Worm (Caenorhabditis elegans) whole organism, L2 larva: Measurements from ENCODE around the gene Y62H9A.13.

Experiments
- C34F6.9 ChIP-seq: fragments of 150-350 bp; optimal IDR thresholded peaks from 2 replicates; lab custom pipeline; 2014; ENCODE audit warnings: missing biosample characterization, missing genetic modification characterization
- F13H6.1 ChIP-seq: sonication (generic microtip); optimal IDR thresholded peaks from 2 replicates; lab custom pipeline; 2016; ENCODE audit warnings: missing genetic modification characterization, missing compliant biosample characterization
- Y55F3AM.14 ChIP-seq: fragments of 200-800 bp; sonication (Bioruptor generic); optimal IDR thresholded peaks from 2 replicates; lab custom pipeline; 2018; ENCODE audit warnings: mild to moderate bottlenecking, missing genetic modification characterization, missing compliant biosample characterization
- ZK546.5 ChIP-seq: sonication (generic microtip); optimal IDR thresholded peaks from 2 replicates; lab custom pipeline; 2017; ENCODE audit warnings: missing biosample characterization, missing genetic modification characterization
- aly-2 ChIP-seq: fragments of 150-350 bp; optimal IDR thresholded peaks from 2 replicates; lab custom pipeline; 2014; ENCODE audit warnings: missing biosample characterization, missing genetic modification characterization
- ama-1 ChIP-seq: fragments of 150-350 bp; optimal IDR thresholded peaks from 2 replicates; lab custom pipeline; 2018; ENCODE audit warnings: inconsistent platforms
- blmp-1 ChIP-seq: sonication (generic microtip); optimal IDR thresholded peaks from 2 replicates; lab custom pipeline; 2017; ENCODE audit warnings: missing genetic modification characterization, mild to moderate bottlenecking, missing compliant biosample characterization, antibody characterized with exemption, moderate library complexity; ENCODE audit not compliant: insufficient read depth
- ceh-16 ChIP-seq: fragments of 150-350 bp; optimal IDR thresholded peaks from 2 replicates; lab custom pipeline; 2014; ENCODE audit warnings: missing biosample characterization, missing genetic modification characterization
- ceh-82 ChIP-seq: fragments of 150-350 bp; optimal IDR thresholded peaks from 2 replicates; lab custom pipeline; 2014; ENCODE audit warnings: missing biosample characterization, missing genetic modification characterization
- crh-2 ChIP-seq: sonication (generic microtip); optimal IDR thresholded peaks from 2 replicates; lab custom pipeline; 2017; ENCODE audit warnings: missing biosample characterization, missing genetic modification characterization
- egl-27 ChIP-seq: sonication (generic microtip); optimal IDR thresholded peaks from 3 replicates; lab custom pipeline; 2017; ENCODE audit warnings: missing biosample characterization, missing genetic modification reagents, missing genetic modification characterization
- elt-1 ChIP-seq: fragments of 150-350 bp; optimal IDR thresholded peaks from 2 replicates; lab custom pipeline; 2014; ENCODE audit warnings: missing biosample characterization, missing genetic modification characterization
- fos-1 ChIP-seq: fragments of 150-350 bp; optimal IDR thresholded peaks from 2 replicates; lab custom pipeline; 2014; ENCODE audit warnings: missing biosample characterization, missing genetic modification characterization
- gmeb-1 ChIP-seq: fragments of 150-350 bp; optimal IDR thresholded peaks from 2 replicates; lab custom pipeline; 2014; ENCODE audit warnings: missing biosample characterization, missing genetic modification characterization
- lin-39 ChIP-seq: fragments of 150-350 bp; optimal IDR thresholded peaks from 2 replicates; lab custom pipeline; 2014; ENCODE audit warnings: missing biosample characterization, missing genetic modification reagents, missing genetic modification characterization
- lsy-2 ChIP-seq, 2 experiments: fragments of 150-350 bp in 1 of 2; sonication (generic microtip) in 1 of 2; optimal IDR thresholded peaks; 2 replicates each; lab custom pipeline; 2014 to 2017; ENCODE audit warnings: missing biosample characterization in 2 of 2, missing genetic modification characterization in 2 of 2
- mab-5 ChIP-seq: fragments of 150-350 bp; optimal IDR thresholded peaks from 2 replicates; lab custom pipeline; 2014; ENCODE audit warnings: missing biosample characterization, missing genetic modification characterization
- mbf-1 ChIP-seq: sonication (generic microtip); optimal IDR thresholded peaks from 2 replicates; lab custom pipeline; 2017; ENCODE audit warnings: missing biosample characterization, missing genetic modification characterization
- mdl-1 ChIP-seq, 2 experiments: fragments of 150-350 bp in 1 of 2; sonication (generic microtip) in 1 of 2; optimal IDR thresholded peaks; 2 replicates each; lab custom pipeline; 2017; ENCODE audit warnings: missing biosample characterization in 2 of 2, missing genetic modification characterization in 2 of 2
- nhr-10 ChIP-seq: sonication (generic microtip); optimal IDR thresholded peaks from 2 replicates; lab custom pipeline; 2017; ENCODE audit warnings: missing biosample characterization, missing genetic modification characterization
- nhr-129 ChIP-seq: fragments of 150-350 bp; optimal IDR thresholded peaks from 2 replicates; lab custom pipeline; 2014; ENCODE audit warnings: missing biosample characterization, missing genetic modification characterization
- nhr-21 ChIP-seq: fragments of 150-350 bp; optimal IDR thresholded peaks from 2 replicates; lab custom pipeline; 2014; ENCODE audit warnings: missing biosample characterization, missing genetic modification characterization
- nhr-23 ChIP-seq: fragments of 150-350 bp; optimal IDR thresholded peaks from 2 replicates; lab custom pipeline; 2014; ENCODE audit warnings: missing biosample characterization, missing genetic modification reagents, missing genetic modification characterization
- nhr-237 ChIP-seq: fragments of 150-350 bp; optimal IDR thresholded peaks from 2 replicates; lab custom pipeline; 2014; ENCODE audit warnings: missing biosample characterization, missing genetic modification characterization
- nhr-25 ChIP-seq: fragments of 150-350 bp; sonication (generic microtip); optimal IDR thresholded peaks from 3 replicates; lab custom pipeline; 2014; ENCODE audit warnings: missing biosample characterization, missing genetic modification characterization
- nhr-6 ChIP-seq: fragments of 150-350 bp; optimal IDR thresholded peaks from 2 replicates; lab custom pipeline; 2014; ENCODE audit warnings: missing biosample characterization, missing genetic modification characterization
- nhr-77 ChIP-seq: fragments of 150-350 bp; optimal IDR thresholded peaks from 2 replicates; lab custom pipeline; 2014; ENCODE audit warnings: missing biosample characterization, missing genetic modification characterization
- peb-1 ChIP-seq: fragments of 150-350 bp; optimal IDR thresholded peaks from 2 replicates; lab custom pipeline; 2014; ENCODE audit warnings: missing biosample characterization, missing genetic modification characterization
- sem-4 ChIP-seq: fragments of 150-350 bp; optimal IDR thresholded peaks from 2 replicates; lab custom pipeline; 2014; ENCODE audit warnings: missing biosample characterization, missing genetic modification reagents, missing genetic modification characterization
- skn-1 ChIP-seq: sonication (generic microtip); optimal IDR thresholded peaks from 2 replicates; lab custom pipeline; 2017; ENCODE audit warnings: missing biosample characterization, missing genetic modification characterization
- sma-3 ChIP-seq: sonication (generic microtip); optimal IDR thresholded peaks from 2 replicates; lab custom pipeline; 2016; ENCODE audit warnings: missing genetic modification reagents, missing genetic modification characterization, missing compliant biosample characterization
- sma-9 ChIP-seq, 2 experiments: fragments of 150-350 bp in 1 of 2; sonication (generic microtip) in 1 of 2; optimal IDR thresholded peaks; 2 replicates each; lab custom pipeline; 2014 to 2016; ENCODE audit warnings: missing genetic modification characterization in 2 of 2, mild to moderate bottlenecking in 1 of 2, missing biosample characterization in 1 of 2, missing compliant biosample characterization in 1 of 2, missing genetic modification reagents in 1 of 2, moderate library complexity in 1 of 2
- snpc-4 ChIP-seq: fragments of 150-350 bp; optimal IDR thresholded peaks from 2 replicates; lab custom pipeline; 2014; ENCODE audit warnings: missing biosample characterization, missing genetic modification characterization
- unc-55 ChIP-seq: fragments of 150-350 bp; sonication (generic microtip); optimal IDR thresholded peaks from 3 replicates; lab custom pipeline; 2014; ENCODE audit warnings: missing biosample characterization, missing genetic modification reagents, missing genetic modification characterization
- unc-62 ChIP-seq: fragments of 150-350 bp; optimal IDR thresholded peaks from 2 replicates; lab custom pipeline; 2014; ENCODE audit warnings: missing biosample characterization, missing genetic modification reagents, missing genetic modification characterization
- ztf-1 ChIP-seq: fragments of 200-800 bp; sonication (Bioruptor generic); conservative IDR thresholded peaks from 2 replicates; pipeline ENCODE4 v1.3.6; 2022; ENCODE audit warnings: missing genetic modification characterization, missing compliant biosample characterization
- ztf-11 ChIP-seq: sonication (generic microtip); optimal IDR thresholded peaks from 2 replicates; lab custom pipeline; 2017; ENCODE audit warnings: missing biosample characterization, missing genetic modification characterization

Y62H9A.13 gene

DNA sequence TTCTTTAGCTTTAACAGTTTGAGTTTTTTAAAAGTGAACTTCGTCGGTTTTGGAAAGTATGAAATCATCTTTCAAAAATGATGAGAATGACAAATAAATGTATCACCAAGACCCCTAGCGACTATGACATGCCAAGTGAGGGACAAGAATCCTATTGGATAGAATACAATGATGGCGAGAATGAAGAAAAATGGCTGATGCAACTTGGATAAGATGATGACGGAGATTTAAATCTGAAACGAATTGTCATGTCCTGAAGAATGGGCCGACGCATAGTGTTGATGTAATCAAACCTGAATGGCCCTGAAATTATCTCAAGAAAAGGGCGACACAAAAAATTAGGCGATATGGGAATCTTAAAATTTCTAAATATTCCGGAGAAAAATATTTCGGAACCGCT lies 46.9 kb downstream of the Y62H9A.13 start:
- TF ChIP-seq Y55F3AM.14 (GFP tag; lab: Kevin White, UChicago) (no peak), C34F6.9 (tag; lab: Kevin White, UChicago) (no peak), nhr-25 (peak; percentile 12), ceh-16 (tag; lab: Kevin White, UChicago) (peak; percentile 72), sma-9 (GFP tag; optimal IDR thresholded peaks at IDR 0.05; lab: Kevin White, UChicago) (peak; percentile 47), sma-9 (tag; optimal IDR thresholded peaks at IDR 0.05; lab: Kevin White, UChicago) (no peak), egl-27 (tag; lab: Kevin White, UChicago) (no peak), ama-1 (lab: Kevin White, UChicago) (no peak), crh-2 (tag; lab: Kevin White, UChicago) (no peak), unc-62 (GFP tag; lab: Kevin White, UChicago) (no peak), elt-1 (tag; lab: Kevin White, UChicago) (peak; percentile 58), nhr-23 (tag; lab: Kevin White, UChicago) (no peak), ceh-82 (no peak), F13H6.1 (tag; lab: Kevin White, UChicago) (no peak), nhr-129 (tag; lab: Kevin White, UChicago) (no peak), mbf-1 (tag; lab: Kevin White, UChicago) (no peak), nhr-21 (tag; lab: Kevin White, UChicago) (no peak), nhr-77 (tag; lab: Kevin White, UChicago) (no peak), lin-39 (no peak), lsy-2 (tag; optimal IDR thresholded peaks at IDR 0.05; lab: Kevin White, UChicago) (no peak), snpc-4 (tag; lab: Kevin White, UChicago) (no peak), ZK546.5 (tag; lab: Kevin White, UChicago) (no peak), ztf-11 (tag; lab: Kevin White, UChicago) (no peak)

DNA sequence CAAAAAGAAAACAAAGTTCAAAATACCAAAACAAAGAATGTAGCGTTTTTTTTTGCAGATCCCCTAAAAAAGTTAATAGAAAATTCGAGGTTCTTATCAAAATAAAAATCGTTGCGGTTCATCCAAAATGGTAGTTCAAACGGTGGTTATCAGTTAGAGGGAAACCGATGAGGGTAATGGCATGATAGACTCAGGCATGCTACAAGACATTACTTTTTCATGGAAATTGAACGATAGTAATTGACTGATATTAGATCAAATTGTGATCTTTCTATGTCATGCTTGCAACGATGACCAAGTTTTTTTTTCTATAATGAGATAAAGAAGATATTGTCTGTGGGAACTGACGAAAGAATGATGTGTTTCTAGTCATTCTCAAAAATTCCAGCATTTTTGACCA lies 47.8 kb downstream of the Y62H9A.13 start:
- TF ChIP-seq ama-1 (lab: Kevin White, UChicago): no peak
- peak; percentile 82 for TF ChIP-seq fos-1 (tag; lab: Kevin White, UChicago)
- TF ChIP-seq peb-1 (tag; lab: Kevin White, UChicago): no peak
- peak; percentile 73 for TF ChIP-seq sma-9 (GFP tag; optimal IDR thresholded peaks at IDR 0.05; lab: Kevin White, UChicago)
- TF ChIP-seq sma-9 (tag; optimal IDR thresholded peaks at IDR 0.05; lab: Kevin White, UChicago): no peak
- no peak for TF ChIP-seq ztf-11 (tag; lab: Kevin White, UChicago)
- no peak for TF ChIP-seq skn-1 (tag; lab: Kevin White, UChicago)
- TF ChIP-seq nhr-6 (tag; lab: Kevin White, UChicago): no peak
- TF ChIP-seq mdl-1 (tag; optimal IDR thresholded peaks at IDR 0.05; lab: Kevin White, UChicago): no peak
- TF ChIP-seq unc-55 (GFP tag; lab: Kevin White, UChicago): no peak
- TF ChIP-seq, all 48 proteins: peak for 2

DNA sequence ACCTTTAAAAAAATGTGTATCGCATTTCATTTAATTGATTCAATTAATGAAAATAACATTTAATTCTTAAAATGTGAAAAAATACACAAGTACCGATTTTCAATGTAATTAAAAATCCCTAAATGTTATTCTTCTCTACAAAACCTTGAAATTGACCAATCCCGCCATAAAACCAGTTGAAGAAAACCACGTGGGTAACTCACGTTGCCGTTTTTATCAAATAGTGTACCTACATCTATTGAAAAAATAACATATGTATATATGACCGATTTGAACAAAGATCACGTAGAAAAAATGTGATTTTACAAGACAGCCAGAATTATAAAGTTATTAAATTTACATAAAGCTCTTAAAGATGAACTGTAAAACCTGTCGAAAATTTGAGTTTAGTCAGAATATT lies 48.4 kb downstream of the Y62H9A.13 start:
- TF ChIP-seq sma-9 (GFP tag; optimal IDR thresholded peaks at IDR 0.05; lab: Kevin White, UChicago): peak; percentile 79
- no peak for TF ChIP-seq sma-9 (tag; optimal IDR thresholded peaks at IDR 0.05; lab: Kevin White, UChicago)
- TF ChIP-seq ztf-1 (GFP tag; lab: Robert Waterston, UW): no peak
- no peak for TF ChIP-seq peb-1 (tag; lab: Kevin White, UChicago)
- TF ChIP-seq lin-39: no peak
- peak; percentile 20 for TF ChIP-seq sma-3 (GFP tag; lab: Kevin White, UChicago)
- TF ChIP-seq gmeb-1 (tag; lab: Kevin White, UChicago): no peak
- no peak for TF ChIP-seq ceh-82
- no peak for TF ChIP-seq nhr-77 (tag; lab: Kevin White, UChicago)
- TF ChIP-seq nhr-10: no peak
- TF ChIP-seq mab-5 (tag; lab: Kevin White, UChicago): no peak
- no peak for TF ChIP-seq sem-4
- TF ChIP-seq ama-1 (lab: Kevin White, UChicago): no peak
- no peak for TF ChIP-seq aly-2 (tag; lab: Kevin White, UChicago)
- TF ChIP-seq egl-27 (tag; lab: Kevin White, UChicago): no peak
- no peak for TF ChIP-seq Y55F3AM.14 (GFP tag; lab: Kevin White, UChicago)
- peak; percentile 39 for TF ChIP-seq nhr-25
- no peak for TF ChIP-seq nhr-237 (tag; lab: Kevin White, UChicago)
- no peak for TF ChIP-seq blmp-1 (tag; lab: Kevin White, UChicago)
